Worm (Caenorhabditis elegans): ENCODE measurements around the gene Y56A3A.31.

Gene Y56A3A.31

ce11 chrIII:11981539-11981938 is 7.3 kb downstream of the Y56A3A.31 start (continued):
- TF ChIP-seq ama-1 (optimal IDR thresholded peaks at IDR 0.05) (no peak), dmd-8 (GFP tag; IDR thresholded peaks at IDR 0.05) (0 out of 2 replicates have a peak, but pooled peaks have one; percentile 47), daf-19 (GFP tag; conservative IDR thresholded peaks at IDR 0.05) (no peak), nhr-42 (GFP tag; IDR thresholded peaks at IDR 0.05) (no peak), cey-2 (tag; optimal IDR thresholded peaks at IDR 0.05; ENCODE audit: borderline replicate concordance, insufficient read depth) (no peak), mes-2 (tag; optimal IDR thresholded peaks at IDR 0.05; ENCODE audit: poor library complexity, severe bottlenecking) (peak; percentile 70), pha-4 (GFP tag; IDR thresholded peaks at IDR 0.05) (no peak), pha-4 (tag; optimal IDR thresholded peaks at IDR 0.05) (no peak), nhr-48 (tag; optimal IDR thresholded peaks at IDR 0.05) (no peak), attf-4 (tag; optimal IDR thresholded peaks at IDR 0.05) (no peak), zag-1 (tag; optimal IDR thresholded peaks at IDR 0.05) (no peak), nhr-6 (tag; optimal IDR thresholded peaks at IDR 0.05) (peak; percentile 6), lin-38 (GFP tag; IDR thresholded peaks at IDR 0.05) (no peak), snpc-1.2 (GFP tag; IDR thresholded peaks at IDR 0.05) (no peak), fkh-10 (GFP tag; optimal IDR thresholded peaks at IDR 0.05) (no peak), zfp-3 (GFP tag; conservative IDR thresholded peaks at IDR 0.05) (no peak), F26F4.8 (GFP tag; conservative IDR thresholded peaks at IDR 0.05) (no peak), duxl-1 (tag; optimal IDR thresholded peaks at IDR 0.05; ENCODE audit: poor library complexity) (no peak), snpc-4 (tag; optimal IDR thresholded peaks at IDR 0.05) (no peak), Y75B8A.6 (GFP tag; IDR thresholded peaks at IDR 0.05) (no peak), nhr-28 (tag; optimal IDR thresholded peaks at IDR 0.05) (peak; percentile 42), mxl-2 (GFP tag; conservative IDR thresholded peaks at IDR 0.05) (no peak), lim-7 (GFP tag; IDR thresholded peaks at IDR 0.05) (no peak), ztf-11 (tag; optimal IDR thresholded peaks at IDR 0.05) (no peak), lin-15B (tag; optimal IDR thresholded peaks at IDR 0.05) (no peak), daf-12 (tag; optimal IDR thresholded peaks at IDR 0.05) (no peak), T20F7.1 (GFP tag; optimal IDR thresholded peaks at IDR 0.05) (no peak), mxl-3 (GFP tag; optimal IDR thresholded peaks at IDR 0.05) (peak; percentile 89), ZK337.2 (GFP tag; IDR thresholded peaks at IDR 0.05) (no peak), lin-1 (GFP tag; IDR thresholded peaks at IDR 0.05) (no peak), unc-130 (GFP tag; optimal IDR thresholded peaks at IDR 0.05) (no peak), unc-39 (tag; optimal IDR thresholded peaks at IDR 0.05) (no peak), nhr-10 (tag; optimal IDR thresholded peaks at IDR 0.05) (no peak), tra-1 (GFP tag; IDR thresholded peaks at IDR 0.05) (no peak), daf-16 (GFP tag; optimal IDR thresholded peaks at IDR 0.05) (no peak), daf-16 (tag; optimal IDR thresholded peaks at IDR 0.05) (no peak), nhr-77 (tag; optimal IDR thresholded peaks at IDR 0.05) (peak; percentile 34), pqm-1 (tag; optimal IDR thresholded peaks at IDR 0.05) (no peak), hlh-11 (tag; optimal IDR thresholded peaks at IDR 0.05) (peak; percentile 64), daf-8 (GFP tag; IDR thresholded peaks at IDR 0.05) (no peak), egl-43 (GFP tag; IDR thresholded peaks at IDR 0.05) (no peak)

ce11 chrIII:11982474-11982873 is 8.2 kb downstream of the Y56A3A.31 start:
- peak; percentile 71 for TF ChIP-seq aha-1 (tag)
- peak; percentile 33; the same call in 1 of the 2 replicates for TF ChIP-seq set-16 (GFP tag; IDR thresholded peaks at IDR 0.05)
- TF ChIP-seq nhr-48 (tag; optimal IDR thresholded peaks at IDR 0.05), result no peak
